Fruit fly (Drosophila melanogaster) whole organism, wandering third instar larva: ENCODE measurements around the gene Hnf4.

ENCODE experiments used
- Abd-B ChIP-seq: fragments of >200 bp; optimal IDR thresholded peaks from 2 replicates; lab custom pipeline; 2017; ENCODE audit warnings: missing biosample characterization, missing genetic modification characterization
- CG9705 ChIP-seq: fragments of 200-800 bp; sonication (Bioruptor generic); optimal IDR thresholded peaks from 2 replicates; lab custom pipeline; 2018; ENCODE audit warnings: missing biosample characterization, mild to moderate bottlenecking, missing genetic modification characterization
- Hr78 ChIP-seq: fragments of >200 bp; optimal IDR thresholded peaks from 2 replicates; lab custom pipeline; 2017; ENCODE audit warnings: missing biosample characterization, missing genetic modification characterization
- Myc ChIP-seq: fragments of >200 bp; optimal IDR thresholded peaks from 2 replicates; lab custom pipeline; 2017
- brk ChIP-seq: fragments of 200-800 bp; sonication (Bioruptor generic); optimal IDR thresholded peaks from 2 replicates; lab custom pipeline; 2016; ENCODE audit warnings: missing biosample characterization, mild to moderate bottlenecking, missing genetic modification characterization
- dsf ChIP-seq: sonication (Bioruptor generic); optimal IDR thresholded peaks from 2 replicates; lab custom pipeline; 2016; ENCODE audit warnings: missing biosample characterization, missing genetic modification characterization, borderline replicate concordance
- h ChIP-seq: fragments of 200-800 bp; sonication (Bioruptor generic); optimal IDR thresholded peaks from 3 replicates; lab custom pipeline; 2016; ENCODE audit warnings: missing biosample characterization, mild to moderate bottlenecking, missing genetic modification characterization
- lola ChIP-seq: fragments of >200 bp; optimal IDR thresholded peaks from 2 replicates; lab custom pipeline; 2017; ENCODE audit warnings: missing biosample characterization, missing genetic modification characterization
- pan ChIP-seq: fragments of >200 bp; optimal IDR thresholded peaks from 2 replicates; lab custom pipeline; 2017
- rgr ChIP-seq: fragments of 200-800 bp; sonication (Bioruptor generic); optimal IDR thresholded peaks from 3 replicates; lab custom pipeline; 2016; ENCODE audit warnings: missing biosample characterization, mild to moderate bottlenecking, missing genetic modification characterization
- sage ChIP-seq: fragments of 200-800 bp; sonication (Bioruptor generic); optimal IDR thresholded peaks from 2 replicates; lab custom pipeline; 2016; ENCODE audit warnings: missing biosample characterization, mild to moderate bottlenecking, missing genetic modification characterization
- tai ChIP-seq: sonication (Bioruptor generic); optimal IDR thresholded peaks from 2 replicates; lab custom pipeline; 2016; ENCODE audit warnings: missing biosample characterization, missing genetic modification characterization
- usp ChIP-seq: fragments of >200 bp; optimal IDR thresholded peaks from 2 replicates; lab custom pipeline; 2017; ENCODE audit warnings: missing biosample characterization, missing genetic modification characterization

DNA sequence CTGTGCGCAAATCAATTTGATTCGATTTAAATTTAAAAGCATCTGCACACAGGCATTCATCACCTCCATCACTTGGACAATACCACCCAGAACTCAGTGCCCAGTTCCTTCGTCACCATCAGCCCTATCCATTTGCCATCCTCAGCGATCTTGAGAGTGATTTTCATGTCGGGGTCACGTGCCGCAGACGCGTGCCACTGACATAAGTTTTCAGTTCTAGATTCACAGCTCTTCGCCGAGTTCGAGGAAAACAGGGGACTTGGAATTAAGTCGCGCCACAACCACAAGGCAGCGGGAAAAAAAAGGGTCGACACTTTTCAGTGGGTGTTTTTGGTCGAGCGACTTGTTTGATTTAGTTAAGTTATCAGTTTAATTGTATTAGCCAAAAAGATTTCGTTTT is 33.7 kb upstream of the Hnf4 start:
- TF ChIP-seq Hr78 (GFP tag; lab: Kevin White, UChicago): no peak
- no peak for TF ChIP-seq Myc (lab: Kevin White, UChicago)
- TF ChIP-seq lola (GFP tag; lab: Kevin White, UChicago): no peak
- TF ChIP-seq usp (GFP tag; lab: Kevin White, UChicago): no peak
- TF ChIP-seq dsf (GFP tag; lab: Kevin White, UChicago): no peak
- no peak for TF ChIP-seq tai (GFP tag; lab: Kevin White, UChicago)
- no peak for TF ChIP-seq h
- no peak for TF ChIP-seq pan
- no peak for TF ChIP-seq CG9705
- no peak for TF ChIP-seq brk
- no peak for TF ChIP-seq Abd-B (GFP tag; lab: Kevin White, UChicago)
- no peak for TF ChIP-seq sage (GFP tag; lab: Kevin White, UChicago)
- TF ChIP-seq rgr (GFP tag; lab: Kevin White, UChicago): no peak
